Fruit fly (Drosophila melanogaster) whole organism: Measurements from ENCODE around the gene lace.

Source experiments
- CG8478 ChIP-seq: fragments of >200 bp; optimal IDR thresholded peaks from 2 replicates; lab custom pipeline; 2018; ENCODE audit warnings: inconsistent platforms
- Dll ChIP-seq: fragments of >200 bp; optimal IDR thresholded peaks from 2 replicates; lab custom pipeline; 2017
- EcR ChIP-seq, 2 experiments: fragments of >200 bp; optimal IDR thresholded peaks; 2 replicates each; lab custom pipeline; 2017; ENCODE audit warnings: missing biosample characterization in 2 of 2, missing genetic modification characterization in 2 of 2, missing genetic modification reagents in 2 of 2
- pan ChIP-seq: fragments of >200 bp; optimal IDR thresholded peaks from 2 replicates; lab custom pipeline; 2017
- psq ChIP-seq: fragments of >200 bp; optimal IDR thresholded peaks from 2 replicates; lab custom pipeline; 2017
- usp ChIP-seq: fragments of >200 bp; optimal IDR thresholded peaks from 2 replicates; lab custom pipeline; 2017; ENCODE audit warnings: missing biosample characterization, missing genetic modification characterization, mixed read lengths

lace gene

dm6 chr2L:15500910-15501521 is 2.1 kb downstream of the lace start:
- TF ChIP-seq psq (lab: Kevin White, UChicago), result no peak
- no peak for TF ChIP-seq CG8478 (lab: Kevin White, UChicago)
- TF ChIP-seq usp (GFP tag; lab: Kevin White, UChicago), result no peak
- no peak for TF ChIP-seq pan (lab: Kevin White, UChicago)
- TF ChIP-seq Dll (lab: Kevin White, UChicago), result no peak
- no peak for TF ChIP-seq EcR (GFP tag; optimal IDR thresholded peaks at IDR 0.05; lab: Kevin White, UChicago)

DNA sequence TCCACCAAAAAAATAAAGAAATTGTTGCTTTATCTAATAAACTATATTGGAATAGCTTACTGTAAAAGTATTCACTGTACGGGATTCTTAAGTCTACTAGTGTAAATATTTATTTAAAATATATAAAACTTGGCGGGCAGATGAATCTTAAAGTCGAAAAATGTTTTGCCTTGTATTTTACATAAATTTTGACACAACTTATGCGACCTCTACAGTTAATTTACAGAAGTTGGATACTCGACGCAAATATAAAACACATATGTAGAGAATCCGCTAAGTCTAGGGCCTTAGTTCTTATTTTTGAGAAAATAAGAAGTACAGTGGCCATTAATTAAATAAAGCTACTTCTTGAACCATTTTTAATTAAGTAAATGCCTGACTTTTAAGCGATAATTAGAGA is 5.6 kb downstream of the lace start:
- no peak for TF ChIP-seq pan (lab: Kevin White, UChicago)

DNA sequence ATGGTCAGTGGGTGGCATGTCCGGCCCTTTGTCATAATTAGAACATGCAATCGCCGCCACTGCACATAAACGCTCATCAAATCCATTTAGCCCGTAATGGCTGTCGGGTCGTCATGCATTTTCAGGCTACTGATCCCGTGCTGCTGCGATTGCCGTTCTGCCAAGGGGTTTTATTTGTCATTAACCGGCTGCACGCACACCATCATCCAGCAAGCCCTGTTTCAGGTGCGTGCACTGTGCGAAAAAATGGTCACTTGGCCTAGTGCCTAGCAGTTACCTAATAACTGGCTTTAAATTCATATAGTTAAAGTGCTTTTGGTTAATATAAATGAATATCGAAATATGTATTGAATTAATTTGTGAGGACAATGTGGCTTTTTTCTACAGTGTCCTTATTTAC is 38.5 kb downstream of the lace start:
- no peak for TF ChIP-seq psq (lab: Kevin White, UChicago)
- no peak for TF ChIP-seq CG8478 (lab: Kevin White, UChicago)
- TF ChIP-seq Dll (lab: Kevin White, UChicago), result no peak
- no peak for TF ChIP-seq EcR (GFP tag; optimal IDR thresholded peaks at IDR 0.05; lab: Kevin White, UChicago)
- TF ChIP-seq usp (GFP tag; lab: Kevin White, UChicago), result no peak
- no peak for TF ChIP-seq pan (lab: Kevin White, UChicago)

DNA sequence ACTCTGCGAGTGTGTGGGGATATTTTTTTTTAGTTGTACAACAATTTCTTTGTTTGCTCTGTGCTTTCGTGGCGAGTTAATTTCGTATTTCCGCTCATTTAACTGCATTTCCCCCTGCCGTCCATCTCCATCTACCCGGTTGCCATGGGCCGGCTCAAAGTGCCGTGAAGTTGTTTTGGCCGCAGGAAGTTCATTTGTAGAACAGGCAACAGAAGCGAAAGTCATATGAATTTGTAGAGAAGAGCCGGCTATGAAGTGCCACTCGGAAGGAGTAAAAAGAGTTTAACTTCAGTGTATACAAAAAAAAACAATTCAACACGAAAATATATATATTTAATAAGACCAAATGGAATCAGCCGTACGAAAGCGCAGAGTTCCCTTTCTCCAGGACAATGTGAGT is 48.3 kb downstream of the lace start, which contains the start of gene Skadu:
Gene Skadu (plus strand): TSS at position 301 of the 400 bp plus-strand sequence.
- no peak for TF ChIP-seq Dll (lab: Kevin White, UChicago)
- TF ChIP-seq CG8478 (lab: Kevin White, UChicago), result no peak
- TF ChIP-seq EcR (GFP tag; optimal IDR thresholded peaks at IDR 0.05; lab: Kevin White, UChicago), result no peak
- no peak for TF ChIP-seq usp (GFP tag; lab: Kevin White, UChicago)
- TF ChIP-seq pan (lab: Kevin White, UChicago), result no peak
- TF ChIP-seq psq (lab: Kevin White, UChicago), result no peak

dm6 chr2L:15550072-15550471 is 51.1 kb downstream of the lace start, which contains the start of gene CG15256:
Gene CG15256 (plus strand): TSS chr2L:15550372.
- TF ChIP-seq CG8478 (lab: Kevin White, UChicago), result no peak
- TF ChIP-seq Dll (lab: Kevin White, UChicago), result no peak

DNA sequence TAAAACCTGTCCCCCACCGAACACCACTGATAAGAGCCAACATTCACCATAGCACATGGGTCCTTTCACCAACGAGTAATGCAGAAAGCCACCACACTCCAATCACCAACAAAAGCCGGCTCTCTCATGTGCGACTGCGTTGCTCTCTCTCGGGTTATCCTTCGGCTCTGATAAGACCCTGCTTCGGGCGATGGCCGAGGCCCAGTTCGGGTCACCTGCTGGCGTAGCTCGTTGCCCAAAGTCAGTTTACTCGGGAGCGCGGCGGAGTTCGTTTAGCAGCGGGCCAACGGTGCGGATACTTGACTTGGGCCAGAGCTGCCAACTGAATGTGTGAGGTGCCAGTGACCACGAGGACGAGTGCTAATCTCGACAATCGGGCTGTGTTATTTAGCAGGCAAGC is 53.6 kb downstream of the lace start, which contains the start of gene kek3:
Gene kek3 (plus strand): TSS at position 244 of the 400 bp plus-strand sequence.
- no peak for TF ChIP-seq usp (GFP tag; lab: Kevin White, UChicago)
- no peak for TF ChIP-seq psq (lab: Kevin White, UChicago)
- TF ChIP-seq EcR (GFP tag; optimal IDR thresholded peaks at IDR 0.05; lab: Kevin White, UChicago), result no peak
- TF ChIP-seq CG8478 (lab: Kevin White, UChicago), result no peak
- no peak for TF ChIP-seq Dll (lab: Kevin White, UChicago)
- no peak for TF ChIP-seq pan (lab: Kevin White, UChicago)
